Worm (Caenorhabditis elegans): Measurements from ENCODE around the gene C35D6.13.

Gene C35D6.13

DNA sequence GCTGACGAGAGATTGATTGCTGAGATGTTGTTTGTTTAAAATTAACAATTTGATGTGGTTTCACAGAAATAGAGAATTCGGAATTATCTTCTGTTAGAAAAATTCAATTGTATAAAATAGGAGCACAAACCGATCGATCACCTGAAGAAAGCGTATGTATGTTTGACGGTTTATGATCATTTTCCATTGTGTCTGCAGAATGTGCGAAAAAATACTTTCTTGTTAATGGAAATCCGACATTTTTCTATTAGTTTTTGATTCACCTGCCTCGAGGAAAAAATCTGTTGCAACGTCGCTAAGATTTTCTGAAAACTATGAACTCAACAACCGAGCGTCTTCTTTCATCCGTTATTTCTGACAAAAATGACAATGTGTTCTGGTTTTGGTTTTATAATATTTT lies at the start of gene C35D6.13:
Gene C35D6.13, plus strand, starts transcription at position 301 of the 400 bp plus-strand sequence.
- no peak for TF ChIP-seq dmd-4 (tag; optimal IDR thresholded peaks at IDR 0.05)
- no peak for TF ChIP-seq mdl-1 (tag; optimal IDR thresholded peaks at IDR 0.05)

DNA sequence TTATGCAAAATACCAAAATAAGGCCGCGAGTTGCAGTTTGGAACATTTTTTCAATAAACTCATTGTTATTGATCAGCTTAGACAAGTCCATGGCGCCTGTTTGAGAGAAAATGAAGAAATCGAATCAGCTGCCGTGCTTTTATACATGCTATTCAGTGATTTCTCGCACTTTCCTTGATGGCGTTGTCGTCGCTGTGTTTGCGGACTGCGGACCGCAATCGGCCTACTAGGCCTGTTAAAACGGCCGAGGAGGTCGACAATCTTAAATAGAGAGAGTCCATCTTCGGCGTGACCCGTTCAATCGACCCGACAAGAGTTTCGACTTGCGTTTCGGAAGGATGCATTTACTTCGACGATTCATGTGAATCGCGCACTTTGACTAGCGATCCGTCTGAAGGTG lies 46.1 kb upstream of the C35D6.13 start, which contains the start of gene srz-75:
Gene srz-75, minus strand, starts transcription at position 101 of the 400 bp plus-strand sequence.
- TF ChIP-seq mbf-1 (tag; optimal IDR thresholded peaks at IDR 0.05) = no peak
- TF ChIP-seq elt-1 (tag; optimal IDR thresholded peaks at IDR 0.05) = no peak
- TF ChIP-seq ceh-16 (tag; optimal IDR thresholded peaks at IDR 0.05) = no peak
- TF ChIP-seq unc-55 (GFP tag; optimal IDR thresholded peaks at IDR 0.05) = no peak
- TF ChIP-seq sem-4 (tag; optimal IDR thresholded peaks at IDR 0.05) = no peak
- TF ChIP-seq crh-2 (tag; optimal IDR thresholded peaks at IDR 0.05) = no peak
- no peak for TF ChIP-seq ztf-4 (tag; optimal IDR thresholded peaks at IDR 0.05)
- TF ChIP-seq gmeb-1 (tag; optimal IDR thresholded peaks at IDR 0.05) = no peak
- TF ChIP-seq sma-9 (GFP tag; optimal IDR thresholded peaks at IDR 0.05) = no peak
- TF ChIP-seq sma-9 (tag; optimal IDR thresholded peaks at IDR 0.05) = no peak
- TF ChIP-seq nhr-25 (tag; optimal IDR thresholded peaks at IDR 0.05) = no peak
- TF ChIP-seq egl-27 (tag; optimal IDR thresholded peaks at IDR 0.05) = no peak
- no peak for TF ChIP-seq blmp-1 (tag; optimal IDR thresholded peaks at IDR 0.05; ENCODE audit: insufficient read depth)
- no peak for TF ChIP-seq nhr-23 (tag; optimal IDR thresholded peaks at IDR 0.05)
- TF ChIP-seq unc-39 (tag; optimal IDR thresholded peaks at IDR 0.05) = no peak
- no peak for TF ChIP-seq unc-62 (GFP tag; optimal IDR thresholded peaks at IDR 0.05)
- no peak for TF ChIP-seq lin-13 (GFP tag; optimal IDR thresholded peaks at IDR 0.05)
- no peak for TF ChIP-seq R02D3.7 (tag; optimal IDR thresholded peaks at IDR 0.05)
- no peak for TF ChIP-seq skn-1 (tag; optimal IDR thresholded peaks at IDR 0.05)
- no peak for TF ChIP-seq mab-5 (tag; optimal IDR thresholded peaks at IDR 0.05)
- no peak for TF ChIP-seq ztf-11 (tag; optimal IDR thresholded peaks at IDR 0.05)

DNA sequence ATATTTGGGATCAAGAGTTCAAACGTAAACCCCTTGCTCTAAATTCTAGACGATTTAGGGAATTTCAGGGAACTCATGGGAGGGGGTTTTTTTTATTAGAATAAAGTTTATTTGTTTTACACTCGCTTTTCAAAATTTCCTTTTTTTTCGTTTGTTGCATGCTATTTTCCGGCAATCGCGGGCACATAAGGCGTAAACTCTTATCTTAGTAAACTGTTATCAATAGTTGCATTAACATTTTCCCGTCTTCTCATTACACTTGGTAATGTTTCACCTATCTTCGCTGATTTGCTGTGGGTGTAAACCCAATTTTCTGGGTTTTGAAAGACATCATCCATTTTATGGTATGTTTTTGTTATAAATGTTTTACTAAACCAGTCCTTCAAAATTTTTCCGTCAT lies 42.9 kb upstream of the C35D6.13 start:
- TF ChIP-seq nhr-25 (tag; optimal IDR thresholded peaks at IDR 0.05) (no peak), skn-1 (tag; optimal IDR thresholded peaks at IDR 0.05) (no peak), blmp-1 (tag; optimal IDR thresholded peaks at IDR 0.05; ENCODE audit: insufficient read depth) (no peak), gmeb-1 (tag; optimal IDR thresholded peaks at IDR 0.05) (no peak), unc-39 (tag; optimal IDR thresholded peaks at IDR 0.05) (no peak), nhr-77 (tag; optimal IDR thresholded peaks at IDR 0.05) (no peak), unc-62 (GFP tag; optimal IDR thresholded peaks at IDR 0.05) (no peak), ztf-11 (tag; optimal IDR thresholded peaks at IDR 0.05) (no peak), crh-2 (tag; optimal IDR thresholded peaks at IDR 0.05) (no peak), alr-1 (tag; optimal IDR thresholded peaks at IDR 0.05) (no peak), mbf-1 (tag; optimal IDR thresholded peaks at IDR 0.05) (no peak), Y55F3AM.14 (GFP tag; optimal IDR thresholded peaks at IDR 0.05) (no peak), sem-4 (tag; optimal IDR thresholded peaks at IDR 0.05) (no peak), ZK546.5 (tag; optimal IDR thresholded peaks at IDR 0.05) (no peak), dmd-4 (tag; optimal IDR thresholded peaks at IDR 0.05) (no peak)

DNA sequence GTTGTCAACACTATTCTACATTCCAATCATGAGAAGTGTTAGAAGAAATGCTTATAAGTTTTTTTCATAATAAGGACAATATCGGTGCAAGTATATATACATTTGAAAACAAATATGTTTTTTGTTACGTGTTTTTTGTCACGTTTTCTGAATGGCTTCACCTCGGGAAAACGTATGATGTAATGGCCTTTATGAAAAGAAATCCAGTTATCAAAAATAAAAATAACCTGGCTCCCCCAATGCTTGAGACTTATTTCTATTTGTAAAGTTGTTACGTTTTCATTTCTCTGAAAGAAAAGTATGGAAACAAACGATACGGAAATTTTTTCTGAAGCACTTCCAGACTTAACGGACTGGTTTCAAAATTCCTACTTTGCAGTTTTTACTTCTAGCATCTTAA lies 38.0 kb upstream of the C35D6.13 start, which contains the start of gene srz-72:
Gene srz-72, plus strand, starts transcription at position 301 of the 400 bp plus-strand sequence.
- TF ChIP-seq zag-1 (tag; optimal IDR thresholded peaks at IDR 0.05) = no peak
- no peak for TF ChIP-seq ztf-4 (tag; optimal IDR thresholded peaks at IDR 0.05)
- TF ChIP-seq nhr-237 (tag; optimal IDR thresholded peaks at IDR 0.05) = no peak
- no peak for TF ChIP-seq gmeb-1 (tag; optimal IDR thresholded peaks at IDR 0.05)
- no peak for TF ChIP-seq nhr-6 (tag; optimal IDR thresholded peaks at IDR 0.05)
- TF ChIP-seq nhr-21 (tag; optimal IDR thresholded peaks at IDR 0.05) = no peak
- no peak for TF ChIP-seq snpc-4 (tag; optimal IDR thresholded peaks at IDR 0.05)
- no peak for TF ChIP-seq crh-2 (tag; optimal IDR thresholded peaks at IDR 0.05)

DNA sequence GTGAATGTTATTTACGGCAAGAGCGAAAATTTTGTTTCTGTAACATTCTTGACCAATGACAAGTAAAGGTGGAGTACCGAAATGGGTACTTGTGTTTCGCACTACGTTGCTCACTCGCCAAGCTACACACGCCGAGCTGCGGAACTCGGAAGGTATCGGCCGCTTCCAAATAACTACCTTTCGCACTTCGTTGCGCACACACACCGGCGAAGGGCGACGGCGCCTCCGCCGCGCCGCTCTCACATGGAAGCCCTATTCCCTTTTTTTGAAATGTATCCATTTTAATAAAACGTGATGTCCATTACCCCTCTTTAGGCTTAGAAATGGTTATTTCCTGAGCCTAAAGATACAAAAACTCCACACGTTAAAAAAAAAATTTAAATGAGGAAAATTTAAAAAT lies 29.9 kb upstream of the C35D6.13 start:
- TF ChIP-seq gmeb-1 (tag; optimal IDR thresholded peaks at IDR 0.05) (no peak), nhr-6 (tag; optimal IDR thresholded peaks at IDR 0.05) (no peak), fos-1 (tag; optimal IDR thresholded peaks at IDR 0.05) (no peak), zag-1 (tag; optimal IDR thresholded peaks at IDR 0.05) (no peak), unc-55 (GFP tag; optimal IDR thresholded peaks at IDR 0.05) (no peak), skn-1 (tag; optimal IDR thresholded peaks at IDR 0.05) (no peak), elt-1 (tag; optimal IDR thresholded peaks at IDR 0.05) (no peak), F13H6.1 (tag; optimal IDR thresholded peaks at IDR 0.05) (no peak), sem-4 (tag; optimal IDR thresholded peaks at IDR 0.05) (no peak), alr-1 (tag; optimal IDR thresholded peaks at IDR 0.05) (no peak), nhr-12 (tag; optimal IDR thresholded peaks at IDR 0.05) (no peak), unc-39 (tag; optimal IDR thresholded peaks at IDR 0.05) (no peak), nhr-77 (tag; optimal IDR thresholded peaks at IDR 0.05) (no peak), mdl-1 (tag; optimal IDR thresholded peaks at IDR 0.05) (no peak), ztf-1 (GFP tag; conservative IDR thresholded peaks at IDR 0.05) (no peak), egl-27 (tag; optimal IDR thresholded peaks at IDR 0.05) (no peak), lin-39 (tag; optimal IDR thresholded peaks at IDR 0.05) (no peak)

Data from whole organism, L2 larva.